Fruit fly (Drosophila melanogaster) whole organism, wandering third instar larva: ENCODE results near the gene CG13131.

ENCODE experiments used
- Abd-B ChIP-seq: fragments of >200 bp; optimal IDR thresholded peaks from 2 replicates; lab custom pipeline; 2017; ENCODE audit warnings: missing biosample characterization, missing genetic modification characterization
- CG9705 ChIP-seq: fragments of 200-800 bp; sonication (Bioruptor generic); optimal IDR thresholded peaks from 2 replicates; lab custom pipeline; 2018; ENCODE audit warnings: missing biosample characterization, mild to moderate bottlenecking, missing genetic modification characterization
- CrebA ChIP-seq: fragments of 200-800 bp; sonication (Bioruptor generic); optimal IDR thresholded peaks from 2 replicates; lab custom pipeline; 2016; ENCODE audit warnings: missing biosample characterization, mild to moderate bottlenecking, missing genetic modification characterization, borderline replicate concordance
- Dfd ChIP-seq: fragments of >200 bp; optimal IDR thresholded peaks from 2 replicates; lab custom pipeline; 2017; ENCODE audit warnings: missing biosample characterization, missing genetic modification characterization
- Dif ChIP-seq: fragments of 200-275, 200-300 bp; sonication (Bioruptor generic); optimal IDR thresholded peaks from 2 replicates; lab custom pipeline; 2018; ENCODE audit warnings: missing biosample characterization, missing genetic modification characterization; ENCODE audit not compliant: partially characterized antibody
- GATAd ChIP-seq: sonication (Bioruptor generic); optimal IDR thresholded peaks from 2 replicates; lab custom pipeline; 2016; ENCODE audit warnings: missing biosample characterization, missing genetic modification characterization
- HLH106 ChIP-seq: fragments of 200-800 bp; optimal IDR thresholded peaks from 3 replicates; lab custom pipeline; 2019; ENCODE audit warnings: missing biosample characterization, mild to moderate bottlenecking, missing genetic modification characterization, moderate library complexity
- Hnf4 ChIP-seq: fragments of 200-800 bp; sonication (Bioruptor generic); optimal IDR thresholded peaks from 2 replicates; lab custom pipeline; 2016; ENCODE audit warnings: missing biosample characterization, mild to moderate bottlenecking, missing genetic modification characterization
- Hr78 ChIP-seq: fragments of >200 bp; optimal IDR thresholded peaks from 2 replicates; lab custom pipeline; 2017; ENCODE audit warnings: missing biosample characterization, missing genetic modification characterization
- Hr83 ChIP-seq: fragments of 200-300 bp; sonication (Bioruptor generic); optimal IDR thresholded peaks from 2 replicates; lab custom pipeline; 2016; ENCODE audit warnings: missing biosample characterization, mild to moderate bottlenecking, missing genetic modification characterization, moderate library complexity; ENCODE audit not compliant: poor library complexity, severe bottlenecking
- Jra ChIP-seq: sonication (Bioruptor generic); optimal IDR thresholded peaks from 2 replicates; lab custom pipeline; 2016; ENCODE audit warnings: missing biosample characterization, missing genetic modification characterization
- Mio ChIP-seq: sonication (Bioruptor generic); optimal IDR thresholded peaks from 2 replicates; lab custom pipeline; 2016; ENCODE audit warnings: missing biosample characterization, missing genetic modification characterization
- Myc ChIP-seq: fragments of >200 bp; optimal IDR thresholded peaks from 2 replicates; lab custom pipeline; 2017
- N ChIP-seq: fragments of >200 bp; optimal IDR thresholded peaks from 2 replicates; lab custom pipeline; 2018; ENCODE audit warnings: missing biosample characterization, missing external identifiers, missing genetic modification characterization
- OdsH ChIP-seq: fragments of 200-800 bp; sonication (Bioruptor generic); optimal IDR thresholded peaks from 2 replicates; lab custom pipeline; 2016; ENCODE audit warnings: missing biosample characterization, mild to moderate bottlenecking, missing genetic modification characterization
- Rel ChIP-seq, 2 experiments: fragments of 200-800 bp; sonication (Bioruptor generic) in 1 of 2; optimal IDR thresholded peaks; 2 replicates in 1 of 2; 3 replicates in 1 of 2; lab custom pipeline; 2016 to 2019; ENCODE audit warnings: mild to moderate bottlenecking in 2 of 2, missing biosample characterization in 2 of 2, missing genetic modification characterization in 2 of 2, moderate library complexity in 1 of 2
- Sp1 ChIP-seq: fragments of 200-800 bp; sonication (Bioruptor generic); optimal IDR thresholded peaks from 3 replicates; lab custom pipeline; 2019; ENCODE audit warnings: missing biosample characterization, mild to moderate bottlenecking, missing genetic modification characterization, moderate library complexity
- Vsx2 ChIP-seq: fragments of 200-300, 225-300 bp; sonication (Bioruptor generic); optimal IDR thresholded peaks from 2 replicates; lab custom pipeline; 2018; ENCODE audit warnings: missing biosample characterization, missing genetic modification characterization; ENCODE audit not compliant: partially characterized antibody
- br ChIP-seq: fragments of 200-800 bp; sonication (Bioruptor generic); optimal IDR thresholded peaks from 2 replicates; lab custom pipeline; 2016; ENCODE audit warnings: missing biosample characterization, missing genetic modification characterization
- brk ChIP-seq: fragments of 200-800 bp; sonication (Bioruptor generic); optimal IDR thresholded peaks from 2 replicates; lab custom pipeline; 2016; ENCODE audit warnings: missing biosample characterization, mild to moderate bottlenecking, missing genetic modification characterization
- dl ChIP-seq, 2 experiments: fragments of 175-275, 200-275 bp in 1 of 2; fragments of 200-275 bp in 1 of 2; sonication (Bioruptor generic); optimal IDR thresholded peaks; lab custom pipeline; 2018; ENCODE audit warnings: mild to moderate bottlenecking in 2 of 2, missing biosample characterization in 2 of 2, missing genetic modification characterization in 2 of 2, moderate library complexity in 2 of 2; ENCODE audit not compliant: partially characterized antibody in 2 of 2, insufficient read depth in 1 of 2
- dmrt93B ChIP-seq: fragments of 200-800 bp; sonication (Bioruptor generic); optimal IDR thresholded peaks from 2 replicates; lab custom pipeline; 2018; ENCODE audit warnings: missing biosample characterization, mild to moderate bottlenecking, missing genetic modification characterization
- dsf ChIP-seq: sonication (Bioruptor generic); optimal IDR thresholded peaks from 2 replicates; lab custom pipeline; 2016; ENCODE audit warnings: missing biosample characterization, missing genetic modification characterization, borderline replicate concordance
- foxo ChIP-seq, 2 experiments: fragments of 200-800 bp; sonication (Bioruptor generic); optimal IDR thresholded peaks; 2 replicates in 1 of 2; 3 replicates in 1 of 2; lab custom pipeline; 2016 to 2017; ENCODE audit warnings: missing biosample characterization in 2 of 2, missing genetic modification characterization in 2 of 2
- fru ChIP-seq: fragments of 200-800 bp; sonication (Bioruptor generic); optimal IDR thresholded peaks from 3 replicates; lab custom pipeline; 2016; ENCODE audit warnings: missing biosample characterization, mild to moderate bottlenecking, missing genetic modification characterization
- h ChIP-seq: fragments of 200-800 bp; sonication (Bioruptor generic); optimal IDR thresholded peaks from 3 replicates; lab custom pipeline; 2016; ENCODE audit warnings: missing biosample characterization, mild to moderate bottlenecking, missing genetic modification characterization
- jim ChIP-seq: fragments of 175-275, 200-325 bp; sonication (Bioruptor generic); optimal IDR thresholded peaks from 2 replicates; lab custom pipeline; 2016; ENCODE audit warnings: missing biosample characterization, mild to moderate bottlenecking, missing genetic modification characterization
- lola ChIP-seq: fragments of >200 bp; optimal IDR thresholded peaks from 2 replicates; lab custom pipeline; 2017; ENCODE audit warnings: missing biosample characterization, missing genetic modification characterization
- pan ChIP-seq: fragments of >200 bp; optimal IDR thresholded peaks from 2 replicates; lab custom pipeline; 2017
- psq ChIP-seq: fragments of 200-800 bp; sonication (Bioruptor generic); optimal IDR thresholded peaks from 3 replicates; lab custom pipeline; 2017; ENCODE audit warnings: missing biosample characterization, mild to moderate bottlenecking, missing genetic modification characterization, moderate library complexity
- rgr ChIP-seq: fragments of 200-800 bp; sonication (Bioruptor generic); optimal IDR thresholded peaks from 3 replicates; lab custom pipeline; 2016; ENCODE audit warnings: missing biosample characterization, mild to moderate bottlenecking, missing genetic modification characterization
- sv ChIP-seq: fragments of 200-800 bp; sonication (Bioruptor generic); optimal IDR thresholded peaks from 3 replicates; lab custom pipeline; 2016; ENCODE audit warnings: missing biosample characterization, missing genetic modification characterization
- tai ChIP-seq: sonication (Bioruptor generic); optimal IDR thresholded peaks from 2 replicates; lab custom pipeline; 2016; ENCODE audit warnings: missing biosample characterization, missing genetic modification characterization
- usp ChIP-seq: fragments of >200 bp; optimal IDR thresholded peaks from 2 replicates; lab custom pipeline; 2017; ENCODE audit warnings: missing biosample characterization, missing genetic modification characterization

The CG13131 gene

DNA sequence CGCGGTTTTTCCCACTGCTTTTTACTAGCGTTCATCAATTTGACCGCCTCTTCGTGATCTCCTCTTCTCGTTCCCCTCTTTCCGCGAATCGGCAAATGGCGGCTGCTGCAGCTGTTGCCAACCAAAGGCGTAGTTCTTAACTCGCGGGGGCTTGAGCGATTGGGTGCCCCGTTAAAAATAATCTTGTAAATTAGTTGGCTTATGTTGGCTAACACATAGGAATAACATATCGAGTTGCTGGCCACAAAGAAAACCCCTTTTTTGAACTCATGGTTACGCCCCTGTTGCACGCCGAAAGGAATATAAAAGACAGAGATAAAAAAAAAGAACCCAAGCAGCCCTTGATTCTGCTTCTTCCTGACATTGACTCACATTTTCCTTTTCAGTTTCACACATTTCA, 40.0 kb upstream of the CG13131 start (continued):
- TF ChIP-seq HLH106 (peak; percentile 98), GATAd (peak; percentile 77), foxo (GFP tag; optimal IDR thresholded peaks at IDR 0.05; lab: Kevin White, UChicago) (peak; percentile 79 to 97), Myc (lab: Kevin White, UChicago) (no peak), Hnf4 (peak; percentile 94), fru (GFP tag; lab: Kevin White, UChicago) (peak; percentile 96), Abd-B (GFP tag; lab: Kevin White, UChicago) (no peak)

DNA sequence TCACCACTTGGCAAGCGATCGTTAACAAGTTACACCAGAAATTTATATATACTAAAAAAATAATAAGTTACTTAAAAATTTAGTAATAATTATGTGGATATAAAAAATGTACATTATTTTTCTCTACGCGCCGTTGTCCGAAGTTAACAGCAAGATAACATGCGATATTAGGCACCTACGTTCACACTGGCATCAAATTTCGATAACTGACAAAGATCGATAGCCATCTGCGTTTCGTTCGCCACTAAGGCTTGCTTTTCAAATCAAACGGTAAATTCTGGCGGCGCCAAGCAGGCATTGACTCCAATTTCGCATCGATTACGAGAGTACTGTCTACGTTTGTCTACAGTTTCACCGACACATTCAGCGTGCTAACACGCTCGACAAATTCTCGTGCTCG, 39.4 kb upstream of the CG13131 start, which contains the start of gene Pen:
Gene Pen, plus strand, starts transcription at position 196 of the 400 bp plus-strand sequence.
- TF ChIP-seq fru (GFP tag; lab: Kevin White, UChicago) (no peak), dsf (GFP tag; lab: Kevin White, UChicago) (no peak), OdsH (GFP tag; lab: Kevin White, UChicago) (no peak), Abd-B (GFP tag; lab: Kevin White, UChicago) (no peak), Jra (GFP tag; lab: Kevin White, UChicago) (no peak), foxo (GFP tag; optimal IDR thresholded peaks at IDR 0.05; lab: Kevin White, UChicago) (no peak)
- TF ChIP-seq, all 38 proteins: peak for 0

DNA sequence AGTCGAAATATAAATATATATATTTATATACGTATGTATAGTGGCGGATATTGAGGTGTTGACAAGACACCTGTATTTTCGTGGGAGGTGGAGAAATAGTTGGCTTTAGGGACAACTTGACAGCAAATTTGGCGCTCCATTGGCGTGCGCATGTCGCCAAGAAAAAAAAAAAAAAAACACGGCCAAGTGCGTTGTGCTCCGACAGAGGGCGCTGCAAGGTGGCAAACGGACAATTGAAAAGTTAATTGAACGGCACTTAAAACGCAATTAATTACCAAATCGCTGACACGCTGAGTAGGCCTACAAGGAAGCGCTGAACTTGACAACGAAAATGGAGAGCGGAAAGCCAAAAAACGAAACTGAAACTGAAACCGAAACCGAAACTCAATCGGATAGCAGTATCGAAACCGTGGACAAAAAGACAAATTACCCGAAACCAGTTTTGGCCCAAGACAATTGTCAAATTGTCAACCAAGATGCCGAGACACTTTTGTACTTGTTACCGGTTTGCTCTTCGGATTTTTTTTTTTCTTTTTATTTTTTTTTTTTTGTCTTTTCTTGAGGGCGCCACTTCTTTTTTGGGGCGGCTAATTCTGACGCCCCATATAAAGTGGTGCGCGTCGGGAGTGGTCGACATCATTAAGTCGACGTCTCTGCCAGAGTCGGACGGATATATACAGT, 36.5 kb upstream of the CG13131 start, which contains the start of gene Cpr31A:
Gene Cpr31A, plus strand, starts transcription at position 631 of the 681 bp plus-strand sequence.
- TF ChIP-seq Hr83 (no peak), psq (GFP tag; lab: Kevin White, UChicago) (no peak), dmrt93B (GFP tag; lab: Kevin White, UChicago) (no peak), Sp1 (no peak), Dif (GFP tag; lab: Kevin White, UChicago) (no peak), dsf (GFP tag; lab: Kevin White, UChicago) (no peak), sv (GFP tag; lab: Kevin White, UChicago) (no peak), dl (GFP tag; optimal IDR thresholded peaks at IDR 0.05; lab: Kevin White, UChicago; ENCODE audit: insufficient read depth in 1 of 2, partially characterized antibody in 2 of 2) (no peak), fru (GFP tag; lab: Kevin White, UChicago) (no peak), h (no peak), Hnf4 (no peak), pan (lab: Kevin White, UChicago) (no peak), lola (GFP tag; lab: Kevin White, UChicago) (no peak), Vsx2 (GFP tag; lab: Kevin White, UChicago) (no peak)

- TF ChIP-seq Rel (GFP tag; optimal IDR thresholded peaks at IDR 0.05; lab: Kevin White, UChicago) (no peak), Rel (tag; optimal IDR thresholded peaks at IDR 0.05; lab: Kevin White, UChicago) (no peak), Hnf4 (no peak), dmrt93B (GFP tag; lab: Kevin White, UChicago) (no peak), CrebA (GFP tag; lab: Kevin White, UChicago) (no peak), Mio (GFP tag; lab: Kevin White, UChicago) (no peak), Dfd (GFP tag; lab: Kevin White, UChicago) (no peak), Hr83 (no peak), Abd-B (GFP tag; lab: Kevin White, UChicago) (no peak), OdsH (GFP tag; lab: Kevin White, UChicago) (no peak), foxo (GFP tag; optimal IDR thresholded peaks at IDR 0.05; lab: Kevin White, UChicago) (no peak), jim (no peak), Myc (lab: Kevin White, UChicago) (no peak), Hr78 (no peak), usp (GFP tag; lab: Kevin White, UChicago) (no peak)
- TF ChIP-seq, all 38 proteins: peak for 0
These were observed 32.0 kb upstream of the CG13131 start, which contains the start of gene CG33301 for dm6 chr2L:10049280-10049679. CG33301 (plus strand) TSS chr2L:10049580.

DNA sequence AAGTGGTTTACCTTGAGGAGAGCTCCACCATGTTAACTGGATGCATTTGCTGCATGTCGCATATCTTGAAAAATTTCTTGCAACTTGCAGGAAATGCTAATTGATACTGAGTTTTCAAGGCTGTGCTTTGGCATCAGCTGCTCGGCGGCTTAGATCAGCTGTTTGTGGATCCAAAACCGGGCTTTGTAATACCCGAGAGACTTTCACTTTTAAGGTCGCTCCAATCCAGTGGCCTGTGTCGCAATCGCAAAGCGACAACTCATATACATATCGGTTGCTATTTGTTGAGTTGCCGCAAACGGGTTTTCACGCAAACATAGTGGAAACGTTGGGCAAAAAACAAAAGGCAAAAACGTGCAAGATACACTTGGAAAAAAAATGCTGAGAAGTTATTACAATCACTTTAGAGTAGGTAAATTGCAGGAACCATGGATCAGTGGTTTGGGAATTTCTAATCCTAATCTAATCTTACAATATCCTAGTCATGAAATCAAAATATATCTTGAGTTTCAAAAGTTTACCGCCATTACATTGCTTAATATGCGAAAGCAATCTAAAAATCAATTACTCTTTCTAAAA, 18.6 kb upstream of the CG13131 start:
- TF ChIP-seq Jra (GFP tag; lab: Kevin White, UChicago): no peak
- TF ChIP-seq fru (GFP tag; lab: Kevin White, UChicago): no peak
- TF ChIP-seq Hr78: no peak
- no peak for TF ChIP-seq lola (GFP tag; lab: Kevin White, UChicago)
- no peak for TF ChIP-seq N (GFP tag; lab: Kevin White, UChicago)
- no peak for TF ChIP-seq OdsH (GFP tag; lab: Kevin White, UChicago)
- TF ChIP-seq brk: no peak
- TF ChIP-seq usp (GFP tag; lab: Kevin White, UChicago): no peak
- no peak for TF ChIP-seq br (GFP tag; lab: Kevin White, UChicago)
- TF ChIP-seq tai (GFP tag; lab: Kevin White, UChicago): no peak
- TF ChIP-seq rgr (GFP tag; lab: Kevin White, UChicago): no peak
- TF ChIP-seq GATAd: no peak
- TF ChIP-seq foxo (GFP tag; optimal IDR thresholded peaks at IDR 0.05; lab: Kevin White, UChicago): no peak
- no peak for TF ChIP-seq Abd-B (GFP tag; lab: Kevin White, UChicago)
- no peak for TF ChIP-seq CG9705 (GFP tag; lab: Kevin White, UChicago)
